Worm (Caenorhabditis elegans): ENCODE measurements around the gene C05C10.5.

C05C10.5 gene

DNA sequence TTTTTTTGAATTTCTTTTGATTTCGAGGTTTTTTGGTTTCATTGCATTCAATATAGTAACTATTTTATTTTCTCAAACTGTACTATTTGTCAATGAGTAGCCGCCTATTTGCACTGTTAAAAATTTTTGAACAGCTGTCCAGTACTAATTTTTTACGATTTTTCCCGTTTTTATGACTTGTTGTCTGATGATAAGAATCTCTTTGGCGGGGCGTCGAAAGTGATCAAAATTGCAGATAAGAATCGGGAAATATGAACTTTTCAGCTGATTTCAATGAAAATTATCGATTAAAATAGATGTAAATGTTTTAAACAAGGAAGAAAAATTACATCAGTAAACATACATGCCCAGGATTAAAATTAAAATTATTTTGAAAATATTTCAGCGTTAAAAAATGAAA, 35.4 kb downstream of the C05C10.5 start (continued):
- TF ChIP-seq lin-39 (tag; optimal IDR thresholded peaks at IDR 0.05) (no peak), daf-8 (GFP tag; IDR thresholded peaks at IDR 0.05) (no peak), mxl-2 (GFP tag; conservative IDR thresholded peaks at IDR 0.05) (no peak), hlh-30 (tag; optimal IDR thresholded peaks at IDR 0.05; ENCODE audit: insufficient read depth) (no peak), aha-1 (tag) (no peak), fos-1 (tag; optimal IDR thresholded peaks at IDR 0.05) (no peak), daf-19 (GFP tag; conservative IDR thresholded peaks at IDR 0.05) (no peak)

ce11 chrII:9974967-9975366, 36.1 kb downstream of the C05C10.5 start, which contains the start of gene aakg-5:
Gene aakg-5 (minus strand): TSS chrII:9975125.
- TF ChIP-seq nhr-111 (GFP tag; optimal IDR thresholded peaks at IDR 0.05): no peak
- no peak for TF ChIP-seq ceh-28 (tag; optimal IDR thresholded peaks at IDR 0.05)
- TF ChIP-seq hlh-30 (tag; optimal IDR thresholded peaks at IDR 0.05; ENCODE audit: insufficient read depth): peak; percentile 70
- peak; percentile 48; the same call in 1 of the 2 replicates for TF ChIP-seq ceh-20 (GFP tag; IDR thresholded peaks at IDR 0.05)
- TF ChIP-seq nhr-25 (tag; optimal IDR thresholded peaks at IDR 0.05; ENCODE audit: borderline replicate concordance, insufficient read depth): peak; percentile 88
- TF ChIP-seq snpc-1.2 (GFP tag; IDR thresholded peaks at IDR 0.05): no peak
- no peak for TF ChIP-seq F49E8.2 (tag; optimal IDR thresholded peaks at IDR 0.05; ENCODE audit: borderline replicate concordance)
- no peak for TF ChIP-seq cey-2 (tag; optimal IDR thresholded peaks at IDR 0.05; ENCODE audit: borderline replicate concordance, insufficient read depth)
- no peak for TF ChIP-seq lir-3 (tag; optimal IDR thresholded peaks at IDR 0.05)
- TF ChIP-seq gei-8 (GFP tag; optimal IDR thresholded peaks at IDR 0.05): no peak
- peak; percentile 5 to 79 for TF ChIP-seq mdl-1 (tag; optimal IDR thresholded peaks at IDR 0.05)
- no peak for TF ChIP-seq fkh-10 (GFP tag; optimal IDR thresholded peaks at IDR 0.05)
- TF ChIP-seq unc-39 (tag; optimal IDR thresholded peaks at IDR 0.05): no peak
- TF ChIP-seq nhr-48 (tag; optimal IDR thresholded peaks at IDR 0.05): peak; percentile 84
- peak; percentile 55 for TF ChIP-seq T26A8.4 (GFP tag; IDR thresholded peaks at IDR 0.05)
- peak; percentile 22 to 63 for TF ChIP-seq daf-16 (GFP tag; optimal IDR thresholded peaks at IDR 0.05)
- peak; percentile 87 for TF ChIP-seq daf-16 (tag; optimal IDR thresholded peaks at IDR 0.05)
- no peak for TF ChIP-seq D1046.2 (GFP tag; IDR thresholded peaks at IDR 0.05)
- 0 out of 2 replicates have a peak, but pooled peaks have one; percentile 24 for TF ChIP-seq arid-1 (GFP tag; conservative IDR thresholded peaks at IDR 0.05)
- peak; percentile 77 for TF ChIP-seq mes-2 (tag; optimal IDR thresholded peaks at IDR 0.05; ENCODE audit: poor library complexity, severe bottlenecking)
- TF ChIP-seq dpl-1 (GFP tag; optimal IDR thresholded peaks at IDR 0.05): peak; percentile 63
- peak; percentile 96 for TF ChIP-seq nhr-11 (tag; optimal IDR thresholded peaks at IDR 0.05)
- TF ChIP-seq lsy-2 (tag; optimal IDR thresholded peaks at IDR 0.05): peak; percentile 25 to 82
- TF ChIP-seq unc-62 (GFP tag; optimal IDR thresholded peaks at IDR 0.05 in 1 of 2): peak in 1 of 2 experiments; percentile 93
- no peak for TF ChIP-seq unc-62 (tag; optimal IDR thresholded peaks at IDR 0.05)
- TF ChIP-seq lin-15B (tag; optimal IDR thresholded peaks at IDR 0.05): no peak
- TF ChIP-seq lin-1 (GFP tag; IDR thresholded peaks at IDR 0.05): peak; percentile 71
- no peak for TF ChIP-seq F37D6.2 (tag; optimal IDR thresholded peaks at IDR 0.05)
- no peak for TF ChIP-seq sdz-12 (GFP tag; optimal IDR thresholded peaks at IDR 0.05)
- TF ChIP-seq mep-1 (tag; optimal IDR thresholded peaks at IDR 0.05): peak; percentile 73
- peak; percentile 99 for TF ChIP-seq aha-1 (tag)
- no peak for TF ChIP-seq jun-1 (tag; optimal IDR thresholded peaks at IDR 0.05)
- TF ChIP-seq mdt-29 (GFP tag; IDR thresholded peaks at IDR 0.05): no peak
- peak in 1 of 2 experiments; percentile 33 for TF ChIP-seq hif-1 (tag; optimal IDR thresholded peaks at IDR 0.05)
- peak; percentile 84 for TF ChIP-seq php-3 (GFP tag; IDR thresholded peaks at IDR 0.05)
- peak; percentile 55 for TF ChIP-seq mxl-3 (GFP tag; optimal IDR thresholded peaks at IDR 0.05)
- no peak for TF ChIP-seq egl-27 (tag; optimal IDR thresholded peaks at IDR 0.05)
- TF ChIP-seq attf-4 (tag; optimal IDR thresholded peaks at IDR 0.05): no peak
- peak; percentile 76 for TF ChIP-seq pha-4 (GFP tag; IDR thresholded peaks at IDR 0.05)
- TF ChIP-seq pha-4 (tag; optimal IDR thresholded peaks at IDR 0.05): peak; percentile 80
- no peak for TF ChIP-seq ama-1 (optimal IDR thresholded peaks at IDR 0.05)
- TF ChIP-seq fos-1 (tag; optimal IDR thresholded peaks at IDR 0.05): no peak
- TF ChIP-seq ces-1 (GFP tag; optimal IDR thresholded peaks at IDR 0.05): no peak
- TF ChIP-seq set-16 (GFP tag; IDR thresholded peaks at IDR 0.05): no peak
- TF ChIP-seq F26F4.8 (GFP tag; conservative IDR thresholded peaks at IDR 0.05): no peak

All from whole organism, L4 larva.